Worm (Caenorhabditis elegans) whole organism, L3 larva: ENCODE data around the gene str-188.

ENCODE experiments used
- aly-2 ChIP-seq: fragments of 150-350 bp; optimal IDR thresholded peaks from 2 replicates; lab custom pipeline; 2014; ENCODE audit warnings: missing biosample characterization, missing genetic modification characterization
- ama-1 ChIP-seq: fragments of 150-350 bp; optimal IDR thresholded peaks from 2 replicates; lab custom pipeline; 2018
- nhr-11 ChIP-seq: fragments of 150-350 bp; optimal IDR thresholded peaks from 2 replicates; lab custom pipeline; 2014; ENCODE audit warnings: missing biosample characterization, missing genetic modification characterization
- nhr-23 ChIP-seq: fragments of 150-350 bp; optimal IDR thresholded peaks from 2 replicates; lab custom pipeline; 2014; ENCODE audit warnings: missing biosample characterization, missing genetic modification reagents, missing genetic modification characterization
- pha-4 ChIP-seq: fragments of 150-350 bp; optimal IDR thresholded peaks from 2 replicates; lab custom pipeline; 2014; ENCODE audit warnings: missing biosample characterization, missing genetic modification reagents, missing genetic modification characterization
- unc-39 ChIP-seq: sonication (generic microtip); optimal IDR thresholded peaks from 4 replicates; lab custom pipeline; 2017; ENCODE audit warnings: missing biosample characterization, missing genetic modification characterization
- zag-1 ChIP-seq: fragments of 150-350 bp; optimal IDR thresholded peaks from 2 replicates; lab custom pipeline; 2014; ENCODE audit warnings: missing biosample characterization, missing genetic modification characterization

ce11 chrV:9756242-9756641 is 39.7 kb downstream of the str-188 start, which contains the start of gene hrg-3:
- TF ChIP-seq aly-2 (tag; lab: Kevin White, UChicago), result no peak
- no peak for TF ChIP-seq zag-1 (tag; lab: Kevin White, UChicago)
- TF ChIP-seq ama-1, result no peak
- TF ChIP-seq unc-39 (tag; lab: Kevin White, UChicago), result no peak
- no peak for TF ChIP-seq nhr-11
- no peak for TF ChIP-seq pha-4 (tag; lab: Kevin White, UChicago)
- TF ChIP-seq nhr-23 (tag; lab: Kevin White, UChicago), result no peak
